Fruit fly (Drosophila melanogaster): Measurements from ENCODE around the gene CG11986.
A peak's percentile ranks its signal among the peaks of the same experiment; 100 is the strongest.

Gene CG11986

DNA sequence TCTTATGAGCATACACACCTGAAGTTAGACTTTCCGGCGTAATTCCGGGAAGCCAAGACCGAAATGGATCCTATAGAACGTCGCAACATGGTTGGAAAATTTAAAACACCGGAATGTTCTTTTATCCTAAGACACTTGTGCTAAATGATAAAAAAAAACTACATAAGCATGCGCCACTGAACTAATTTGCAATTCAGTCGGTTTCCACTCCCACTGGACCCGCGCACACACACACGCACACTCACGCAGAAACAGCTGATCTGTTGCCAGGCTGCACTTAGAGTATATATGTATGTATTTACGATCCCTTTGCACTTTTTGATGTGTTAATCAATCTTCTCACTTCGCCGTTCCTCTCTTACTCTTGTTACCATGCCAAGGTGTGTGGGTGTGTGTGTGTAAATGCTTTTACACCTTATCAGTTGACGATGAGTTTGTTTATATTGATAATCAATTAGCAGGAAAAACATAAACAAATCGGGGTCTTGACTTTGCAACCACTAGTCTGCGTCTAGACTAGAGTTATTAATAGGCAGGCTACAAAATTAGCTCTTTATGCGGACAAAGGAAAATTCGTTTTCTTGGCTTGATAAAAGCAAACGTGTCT, 33.3 kb downstream of the CG11986 start, which contains the start of gene Mst85C:
Gene Mst85C (plus strand): TSS at position 180 of the 607 bp plus-strand sequence.
- no peak for TF ChIP-seq noc (tag; optimal IDR thresholded peaks at IDR 0.05)

DNA sequence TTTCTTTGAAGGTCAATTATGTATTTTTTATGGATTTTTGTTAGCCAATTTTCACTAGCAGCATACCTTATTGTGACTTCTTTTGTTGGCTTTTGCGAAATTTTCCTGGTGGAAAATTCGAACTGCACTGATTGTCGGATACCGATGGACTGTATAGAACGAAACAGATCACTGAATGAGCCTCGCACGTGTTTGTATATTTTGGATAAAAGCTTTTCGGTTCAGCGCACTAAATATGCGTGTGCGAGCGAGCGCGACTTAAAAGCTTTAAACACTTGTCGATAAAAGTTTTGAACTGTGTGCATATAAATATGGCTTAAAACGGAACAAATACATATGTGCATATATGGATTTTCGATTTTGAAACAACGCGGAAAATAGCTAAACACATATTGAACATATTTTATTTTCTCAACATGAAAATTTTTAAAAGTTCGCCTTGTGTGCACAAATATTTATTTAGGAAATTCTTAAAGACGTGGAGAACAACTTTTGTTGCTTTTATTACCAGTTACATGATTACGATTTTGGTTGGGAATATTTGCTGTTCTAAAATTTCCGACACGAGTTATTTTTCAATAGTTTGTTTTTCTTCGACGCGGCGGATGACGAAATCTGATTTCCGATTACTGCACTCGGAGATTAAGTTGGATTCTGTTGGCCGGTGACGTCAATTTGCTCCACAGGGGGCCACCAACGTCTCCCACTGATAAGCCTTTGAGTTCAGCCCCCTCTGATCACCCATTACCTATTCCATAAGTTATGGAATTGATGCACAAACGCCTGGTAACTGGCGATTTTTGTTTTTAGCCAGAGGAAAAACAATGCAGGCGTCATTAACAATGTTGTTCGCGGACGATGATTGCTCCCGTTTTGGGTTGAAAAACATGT, 34.1 kb downstream of the CG11986 start:
- TF ChIP-seq noc (tag; optimal IDR thresholded peaks at IDR 0.05) = no peak

DNA sequence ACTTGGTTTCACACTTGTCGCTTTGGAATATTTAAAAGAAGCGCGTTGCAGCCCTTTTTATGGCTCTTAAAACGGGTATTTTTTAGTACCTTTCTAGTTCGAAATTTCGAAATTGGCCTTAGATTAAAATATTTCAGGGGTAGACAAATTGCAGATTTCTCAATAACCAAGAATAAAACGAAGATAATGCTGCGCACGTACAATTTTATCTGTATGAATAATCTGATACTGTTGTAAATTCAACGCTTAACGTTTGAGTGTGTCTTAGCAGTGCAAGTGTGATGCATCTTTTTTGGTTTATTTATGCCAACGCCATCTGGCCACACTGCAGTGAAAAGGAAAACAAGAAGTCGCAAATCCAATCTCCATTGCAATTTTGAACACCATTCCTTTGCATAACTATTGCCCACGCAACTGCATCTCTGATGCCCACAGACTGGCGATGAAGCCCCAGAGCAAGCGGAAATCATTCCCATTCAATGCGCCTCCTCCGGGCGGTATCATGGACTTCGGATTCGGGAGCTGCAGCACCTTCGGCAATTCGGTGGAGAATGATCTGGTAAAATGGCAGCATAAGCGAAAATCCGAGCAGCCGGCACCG, 35.4 kb downstream of the CG11986 start, which contains the start of gene Nmdmc:
Gene Nmdmc (minus strand): TSS at position 37 of the 601 bp plus-strand sequence.
- no peak for TF ChIP-seq noc (tag; optimal IDR thresholded peaks at IDR 0.05)

DNA sequence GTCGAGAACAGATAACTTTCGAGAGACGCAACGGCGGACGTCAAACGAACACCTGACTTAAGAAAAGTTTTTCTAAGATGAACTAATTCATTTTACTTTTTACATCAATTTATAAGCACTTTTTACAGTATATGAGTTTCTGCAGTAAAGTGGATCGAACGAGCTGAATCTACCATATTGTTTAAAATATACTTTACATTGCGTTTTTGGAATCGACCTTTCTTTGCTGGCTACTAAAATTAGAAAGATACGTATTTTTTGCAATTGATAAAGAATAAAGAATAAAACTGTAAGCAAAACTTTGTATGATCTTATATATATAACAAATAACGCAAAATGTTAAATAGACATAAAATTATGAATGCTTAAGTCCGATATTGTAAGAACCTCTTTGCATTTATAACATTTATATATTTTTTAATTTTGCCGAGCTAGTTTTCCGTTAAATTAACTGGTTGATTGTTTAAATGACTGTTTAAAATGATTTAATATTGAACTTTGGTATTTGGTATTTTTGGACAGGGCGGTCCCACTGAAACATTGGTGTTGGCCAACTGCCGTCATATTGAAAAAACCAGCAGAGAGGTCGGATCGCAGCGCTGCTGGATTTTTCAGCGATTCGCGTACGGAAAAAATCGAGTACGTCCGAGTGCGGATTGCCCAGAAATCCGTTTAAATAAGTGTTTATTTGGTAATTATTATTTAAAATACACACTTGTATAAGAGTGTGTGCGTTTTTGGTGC, 36.9 kb downstream of the CG11986 start, which contains the start of gene Kdm2:
Gene Kdm2 (plus strand): TSS at position 559 of the 744 bp plus-strand sequence.
- no peak for TF ChIP-seq noc (tag; optimal IDR thresholded peaks at IDR 0.05)

DNA sequence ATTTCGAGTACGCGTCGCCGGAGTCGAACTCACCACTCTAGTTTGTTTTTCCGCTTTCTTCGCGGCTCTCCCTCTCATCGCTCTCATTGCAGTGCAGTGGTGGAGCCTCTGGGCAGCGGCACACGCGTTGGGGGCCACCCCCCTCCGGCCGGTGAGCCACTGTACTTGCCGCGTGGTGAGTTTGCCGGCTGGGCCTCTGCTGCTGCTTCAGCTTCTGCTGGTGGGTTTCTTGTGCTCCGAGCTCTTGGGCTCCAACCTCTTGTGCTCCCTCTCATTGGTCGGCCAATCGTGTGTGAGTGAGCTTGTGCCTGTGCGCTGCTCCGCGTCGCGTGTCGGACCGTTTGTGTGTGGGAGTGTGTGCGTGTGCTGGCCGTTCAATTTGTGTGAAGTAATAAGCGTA, 37.8 kb downstream of the CG11986 start:
- peak; percentile 47 for TF ChIP-seq noc (tag; optimal IDR thresholded peaks at IDR 0.05)

DNA sequence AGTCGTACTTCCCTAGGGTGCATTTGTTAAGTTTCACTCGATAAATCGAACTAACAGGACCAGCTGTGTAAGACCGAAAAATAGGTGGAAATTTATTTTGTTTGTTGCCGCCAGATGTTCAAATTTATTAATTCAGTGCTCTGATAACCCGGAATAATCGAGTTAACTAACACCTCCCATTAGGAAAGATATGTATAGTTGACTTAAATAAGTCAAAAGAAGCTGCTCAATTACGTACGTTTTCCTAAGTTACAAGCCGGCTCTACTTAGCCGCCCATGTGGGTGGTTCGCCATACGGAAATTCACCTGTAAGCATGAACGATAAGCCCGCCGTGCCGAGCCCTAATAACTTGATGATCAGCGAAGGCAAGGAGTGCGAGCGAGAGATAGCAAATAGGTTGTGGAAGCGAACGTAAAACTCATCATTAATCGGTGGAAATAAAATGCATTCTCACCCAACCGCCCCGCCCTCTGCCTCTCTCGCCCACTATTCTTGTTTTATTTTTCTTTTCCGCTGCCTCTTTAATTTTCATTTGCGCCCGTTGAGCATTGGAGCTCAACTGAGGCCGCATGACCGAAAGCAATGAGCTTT, 38.7 kb downstream of the CG11986 start:
- TF ChIP-seq noc (tag; optimal IDR thresholded peaks at IDR 0.05) = peak; percentile 83

DNA sequence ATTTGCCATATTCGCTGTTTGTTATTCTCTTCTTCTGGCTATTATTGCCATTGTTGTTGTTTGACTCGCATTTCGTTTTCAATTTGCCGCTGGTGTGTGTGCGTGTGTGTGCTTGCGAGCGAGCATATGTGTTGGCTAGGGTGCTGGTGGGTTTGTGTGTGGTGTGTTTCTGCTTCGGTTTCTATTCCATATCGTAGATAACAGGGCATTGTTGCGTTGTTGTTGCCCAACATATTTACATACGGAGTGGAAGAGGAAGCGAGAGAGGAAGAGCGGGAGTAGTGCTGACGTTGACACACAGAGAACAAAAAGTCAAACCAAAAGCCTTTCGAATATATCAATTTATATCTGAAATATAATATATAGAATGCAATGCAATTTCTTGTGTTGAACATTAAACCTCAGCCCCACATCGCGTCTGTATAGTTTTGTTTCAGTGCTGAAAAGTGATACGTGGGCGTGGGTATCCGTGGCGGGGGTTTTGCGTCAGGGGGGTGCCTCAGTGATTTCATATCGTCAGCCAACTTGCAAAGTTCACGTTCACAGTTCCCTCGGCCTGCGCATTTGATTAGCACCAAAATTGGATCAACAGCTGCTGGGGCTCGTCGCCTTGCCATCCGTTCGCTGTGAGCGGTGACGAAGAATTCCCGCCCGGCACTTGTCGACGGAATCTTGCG, 39.3 kb downstream of the CG11986 start:
- no peak for TF ChIP-seq noc (tag; optimal IDR thresholded peaks at IDR 0.05)

DNA sequence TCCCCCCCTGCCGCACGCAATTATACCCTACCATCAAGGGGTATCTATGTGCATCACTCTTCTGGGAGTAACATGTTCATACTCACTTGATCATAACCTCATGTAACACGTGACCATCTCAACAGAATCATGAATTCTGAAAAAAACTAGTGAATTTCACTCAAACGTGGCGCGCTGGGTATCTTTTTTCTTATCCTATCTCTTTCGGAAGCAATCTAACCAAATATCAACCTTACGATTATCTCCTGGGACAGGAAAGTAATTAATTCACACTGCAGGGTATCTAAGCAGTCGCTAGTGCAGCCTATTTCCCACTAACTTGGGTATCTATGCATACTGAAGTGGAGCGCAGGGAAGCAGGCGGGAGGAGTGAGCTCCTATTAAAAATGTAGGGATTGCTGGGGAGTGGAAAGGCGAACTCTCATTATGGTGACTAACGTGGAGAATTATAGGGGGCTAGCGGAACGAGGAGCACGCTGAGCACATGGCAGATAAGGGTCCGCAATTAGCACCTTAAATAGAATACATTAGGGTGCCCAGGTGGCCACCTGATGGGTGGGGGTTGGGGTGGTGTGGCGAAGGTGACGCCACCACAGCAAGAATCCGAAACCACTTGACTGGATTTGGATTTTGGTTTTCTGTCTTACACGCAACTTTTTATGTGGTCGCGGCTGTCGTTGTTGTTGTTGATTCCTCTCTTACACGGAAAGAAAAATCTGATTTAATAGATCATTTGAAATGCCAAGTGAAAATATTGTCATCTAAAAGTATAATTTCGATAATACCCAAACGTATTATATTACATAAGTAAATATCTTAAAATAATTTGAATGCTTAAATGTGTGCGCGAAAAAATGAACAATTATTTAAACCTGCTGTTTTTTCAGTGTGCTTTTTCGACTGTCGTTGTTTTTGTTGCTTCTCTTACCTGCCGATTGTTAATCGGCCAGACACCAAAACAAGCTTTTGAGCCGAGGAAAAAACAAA, 40.2 kb downstream of the CG11986 start:
- TF ChIP-seq noc (tag; optimal IDR thresholded peaks at IDR 0.05) = peak; percentile 95

DNA sequence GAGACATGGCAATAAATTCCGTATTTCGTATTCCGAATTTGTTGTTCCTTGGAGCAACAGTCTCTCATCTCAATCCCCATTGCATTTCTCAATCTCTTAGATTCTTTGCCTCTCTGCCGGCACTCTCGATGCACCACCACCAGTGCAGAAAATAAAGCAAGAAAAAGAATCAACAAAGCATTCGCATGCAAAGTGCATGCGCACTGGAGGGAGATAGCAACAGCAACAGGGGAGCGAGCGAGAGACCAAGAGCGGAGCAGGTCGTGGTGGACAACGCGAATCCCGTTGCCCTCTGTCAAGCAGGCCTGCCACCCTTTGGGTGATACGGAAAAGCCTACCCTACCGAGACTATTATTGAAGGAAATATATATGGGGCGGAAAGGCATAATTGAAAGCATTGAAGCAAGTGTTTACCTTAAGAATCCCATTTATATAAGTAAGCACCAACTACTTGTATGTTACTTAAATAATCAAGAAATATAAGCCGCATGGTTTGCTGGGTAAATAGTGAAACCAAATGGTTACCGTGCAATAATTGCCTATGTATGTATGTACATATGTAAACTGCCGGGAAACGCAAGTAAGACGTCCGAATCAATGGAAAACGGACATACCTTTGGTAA, 41.3 kb downstream of the CG11986 start:
- no peak for TF ChIP-seq noc (tag; optimal IDR thresholded peaks at IDR 0.05)

DNA sequence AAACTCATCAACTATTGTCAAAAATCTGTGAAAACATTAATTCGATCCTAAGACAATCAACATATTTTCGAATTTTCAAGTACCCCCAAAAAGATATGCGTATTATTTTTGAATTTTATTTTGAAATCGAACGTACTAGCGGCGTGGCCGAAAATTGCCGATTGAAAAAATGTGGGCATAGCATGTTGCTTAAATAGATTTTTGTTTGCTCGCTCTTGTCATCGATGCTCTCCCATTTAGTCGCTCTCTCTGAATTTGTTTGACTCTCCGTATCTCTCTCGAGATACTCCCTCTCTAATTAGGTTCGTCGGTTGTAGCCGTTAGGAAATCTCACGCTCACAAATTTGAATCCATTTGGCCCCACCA, 41.8 kb downstream of the CG11986 start:
- TF ChIP-seq noc (tag; optimal IDR thresholded peaks at IDR 0.05) = no peak

DNA sequence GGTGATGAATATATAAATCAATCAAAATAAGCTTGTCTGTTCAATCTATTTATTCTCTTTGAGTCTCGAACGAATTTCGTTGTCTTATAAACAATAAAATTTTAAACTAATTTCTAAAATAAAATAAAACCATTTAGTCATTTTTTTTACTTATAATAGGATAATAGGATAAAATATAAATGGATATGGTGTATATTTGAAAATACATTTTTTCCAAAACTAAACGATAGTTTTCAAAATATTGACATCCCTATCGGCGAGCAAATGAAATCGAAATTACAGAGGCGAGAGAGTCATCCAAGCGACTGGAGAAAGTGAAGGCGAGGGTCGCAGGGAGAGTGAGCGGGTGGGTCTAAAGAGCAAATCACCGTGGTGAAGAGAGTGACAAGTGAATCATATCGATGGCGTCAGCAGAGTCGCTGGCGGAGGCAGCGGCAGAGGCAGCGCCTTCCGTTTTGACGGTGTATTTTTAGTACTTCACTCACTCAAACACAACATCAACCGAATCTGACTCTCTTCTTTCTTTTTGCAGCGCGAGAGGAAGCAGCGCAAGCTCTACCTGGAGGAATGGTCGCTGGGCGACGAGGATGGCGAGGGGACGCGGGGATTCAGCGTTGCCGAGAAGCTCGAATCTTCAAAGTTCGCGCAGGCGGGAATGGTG, 42.3 kb downstream of the CG11986 start:
- TF ChIP-seq noc (tag; optimal IDR thresholded peaks at IDR 0.05) = peak; percentile 100

DNA sequence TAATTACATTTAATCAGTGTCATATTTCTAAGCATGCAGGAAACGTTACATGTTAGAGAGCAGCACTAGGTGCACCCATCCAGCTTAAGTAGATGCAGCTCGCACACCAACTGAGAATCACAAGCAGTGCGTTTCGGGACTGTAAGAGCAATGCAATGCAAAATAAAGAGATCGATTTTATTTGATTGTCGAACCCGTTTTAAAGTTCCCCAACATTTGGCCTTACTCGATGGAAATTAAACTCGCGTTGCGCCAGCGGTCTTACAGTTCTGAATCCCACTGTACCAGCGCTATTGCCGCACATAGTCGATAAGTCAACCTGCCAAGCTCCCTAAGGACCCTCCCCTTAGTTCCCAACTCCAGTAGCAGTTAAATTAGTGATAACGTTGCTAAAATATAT, 47.5 kb downstream of the CG11986 start:
- TF ChIP-seq noc (tag; optimal IDR thresholded peaks at IDR 0.05) = no peak

DNA sequence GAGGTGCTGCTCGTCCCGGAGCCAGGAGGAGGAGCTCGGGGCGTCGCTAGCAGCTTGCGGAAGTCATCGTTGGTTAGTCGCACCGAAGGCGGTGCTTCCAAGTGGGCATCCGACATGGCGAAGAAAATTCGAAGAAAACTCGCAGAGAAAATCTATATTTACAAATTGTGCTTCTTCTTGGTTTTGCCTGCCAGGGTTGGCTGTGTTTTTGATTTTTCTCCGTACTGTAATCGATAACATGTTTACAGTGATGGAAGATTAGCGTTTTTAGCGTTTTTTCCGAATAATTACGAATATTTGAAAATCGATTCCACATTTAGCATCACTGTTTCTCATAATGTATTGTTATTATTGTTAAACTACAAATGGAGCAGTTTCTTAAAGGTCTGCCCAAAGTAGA, 49.6 kb downstream of the CG11986 start, which contains the start of the genes beag and Ada:
Gene beag (minus strand): TSS at position 205 of the 400 bp plus-strand sequence.
Gene Ada (plus strand): TSS at position 310 of the 400 bp plus-strand sequence.
- no peak for TF ChIP-seq noc (tag; optimal IDR thresholded peaks at IDR 0.05)

All from whole organism, larva.